Fruit fly (Drosophila melanogaster) whole organism, embryonic: ENCODE results near the gene CG7627.

Source experiments
- Ada2b ChIP-seq: fragments of 200-800 bp; sonication (Bioruptor generic); IDR thresholded peaks from 2 replicates; pipeline ENCODE4 v1.3.6; 2022; ENCODE audit warnings: missing biosample characterization, missing genetic modification characterization
- Aef1 ChIP-seq: fragments of 200-800 bp; sonication (Bioruptor generic); IDR thresholded peaks from 3 replicates; pipeline ENCODE4 v1.3.6; 2022; ENCODE audit warnings: missing biosample characterization, missing genetic modification characterization
- Bgb ChIP-seq: fragments of 200-800 bp; sonication (Bioruptor generic); IDR thresholded peaks from 2 replicates; pipeline ENCODE4 v1.3.6; 2022; ENCODE audit warnings: missing biosample characterization, missing genetic modification characterization; ENCODE audit not compliant: partially characterized antibody
- CG11504 ChIP-seq: fragments of 200-800 bp; sonication (Bioruptor generic); optimal IDR thresholded peaks from 3 replicates; lab custom pipeline; 2019; ENCODE audit warnings: missing biosample characterization, mild to moderate bottlenecking, missing genetic modification characterization, moderate library complexity
- CG1233 ChIP-seq: fragments of 200-800 bp; sonication (Bioruptor generic); optimal IDR thresholded peaks from 4 replicates; lab custom pipeline; 2018; ENCODE audit warnings: missing biosample characterization, mild to moderate bottlenecking, missing genetic modification characterization
- CG12659 ChIP-seq: fragments of 200-800 bp; sonication (Bioruptor generic); optimal IDR thresholded peaks from 3 replicates; lab custom pipeline; 2017; ENCODE audit warnings: mild to moderate bottlenecking, missing biosample characterization, missing genetic modification reagents, missing genetic modification characterization
- CG13287 ChIP-seq: fragments of 200-800 bp; sonication (Bioruptor generic); IDR thresholded peaks from 2 replicates; pipeline ENCODE4 v1.3.6; 2022; ENCODE audit warnings: missing biosample characterization, missing genetic modification characterization; ENCODE audit not compliant: partially characterized antibody
- CG15269 ChIP-seq: fragments of 200-800 bp; sonication (Bioruptor generic); optimal IDR thresholded peaks from 2 replicates; lab custom pipeline; 2018; ENCODE audit warnings: missing biosample characterization, mild to moderate bottlenecking, missing genetic modification characterization, moderate library complexity
- CG15514 ChIP-seq: fragments of 200-800 bp; sonication (Bioruptor generic); optimal IDR thresholded peaks from 3 replicates; lab custom pipeline; 2017; ENCODE audit warnings: missing biosample characterization, missing genetic modification characterization, mild to moderate bottlenecking, moderate library complexity, missing genetic modification reagents
- CG17359 ChIP-seq: fragments of 200-800 bp; sonication (Bioruptor generic); optimal IDR thresholded peaks from 3 replicates; lab custom pipeline; 2018; ENCODE audit warnings: missing biosample characterization, mild to moderate bottlenecking, missing genetic modification characterization, moderate library complexity
- CG17802 ChIP-seq: fragments of 200-800 bp; sonication (Bioruptor generic); optimal IDR thresholded peaks from 2 replicates; lab custom pipeline; 2018; ENCODE audit warnings: missing biosample characterization, mild to moderate bottlenecking, missing genetic modification characterization, moderate library complexity
- CG2712 ChIP-seq: fragments of 200-800 bp; optimal IDR thresholded peaks from 3 replicates; lab custom pipeline; 2019; ENCODE audit warnings: missing biosample characterization, mild to moderate bottlenecking, missing genetic modification characterization, moderate library complexity
- CG30403 ChIP-seq: fragments of 200-800 bp; sonication (Bioruptor generic); optimal IDR thresholded peaks from 3 replicates; lab custom pipeline; 2016; ENCODE audit warnings: missing biosample characterization, missing genetic modification characterization
- CG30431 ChIP-seq: fragments of 200-800 bp; sonication (Bioruptor generic); optimal IDR thresholded peaks from 2 replicates; lab custom pipeline; 2017; ENCODE audit warnings: missing biosample characterization, missing genetic modification characterization
- CG31441 ChIP-seq: fragments of 200-800 bp; sonication (Bioruptor generic); IDR thresholded peaks from 2 replicates; pipeline ENCODE4 v1.3.6; 2022; ENCODE audit warnings: missing biosample characterization, missing genetic modification characterization
- CG32532 ChIP-seq: fragments of 200-800 bp; sonication (Bioruptor generic); IDR thresholded peaks from 2 replicates; pipeline ENCODE4 v1.3.6; 2022; ENCODE audit warnings: missing biosample characterization, missing genetic modification characterization
- CG32767 ChIP-seq: fragments of 200-800 bp; sonication (Bioruptor generic); IDR thresholded peaks from 2 replicates; pipeline ENCODE4 v1.3.6; 2022; ENCODE audit warnings: missing biosample characterization, missing genetic modification characterization
- CG4854 ChIP-seq: fragments of 200-800 bp; sonication (Bioruptor generic); optimal IDR thresholded peaks from 2 replicates; lab custom pipeline; 2016; ENCODE audit warnings: missing biosample characterization, missing genetic modification characterization, inconsistent platforms
- CG6272 ChIP-seq: fragments of 200-800 bp; sonication (Bioruptor generic); IDR thresholded peaks from 2 replicates; pipeline ENCODE4 v1.3.6; 2022; ENCODE audit warnings: missing biosample characterization, missing genetic modification characterization
- CG7786 ChIP-seq: fragments of 200-800 bp; sonication (Bioruptor generic); optimal IDR thresholded peaks from 2 replicates; lab custom pipeline; 2016; ENCODE audit warnings: missing biosample characterization, missing genetic modification characterization
- CG8924 ChIP-seq: fragments of 200-800 bp; optimal IDR thresholded peaks from 3 replicates; lab custom pipeline; 2019; ENCODE audit warnings: missing biosample characterization, mild to moderate bottlenecking, missing genetic modification characterization, moderate library complexity
- CoRest ChIP-seq: fragments of 200-800 bp; sonication (Bioruptor generic); optimal IDR thresholded peaks from 3 replicates; lab custom pipeline; 2018; ENCODE audit warnings: missing biosample characterization, mild to moderate bottlenecking, missing genetic modification characterization, moderate library complexity
- Dp ChIP-seq: fragments of 200-800 bp; sonication (Bioruptor generic); optimal IDR thresholded peaks from 2 replicates; lab custom pipeline; 2018; ENCODE audit warnings: missing biosample characterization, mild to moderate bottlenecking, missing genetic modification characterization, moderate library complexity
- Fer1 ChIP-seq: fragments of 200-800 bp; sonication (Bioruptor generic); optimal IDR thresholded peaks from 2 replicates; lab custom pipeline; 2017; ENCODE audit warnings: missing biosample characterization, mild to moderate bottlenecking, missing genetic modification characterization
- HLHmδ ChIP-seq: fragments of 200-800 bp; sonication (Bioruptor generic); optimal IDR thresholded peaks from 2 replicates; lab custom pipeline; 2018; ENCODE audit warnings: missing biosample characterization, mild to moderate bottlenecking, missing genetic modification characterization, moderate library complexity
- Hmr ChIP-seq: fragments of 200-800 bp; sonication (Bioruptor generic); optimal IDR thresholded peaks from 3 replicates; lab custom pipeline; 2017; ENCODE audit warnings: mild to moderate bottlenecking, missing biosample characterization, missing genetic modification reagents, missing genetic modification characterization
- Kr ChIP-seq: fragments of 200-800 bp; sonication (Bioruptor generic); optimal IDR thresholded peaks from 2 replicates; lab custom pipeline; 2017; ENCODE audit warnings: missing biosample characterization, mild to moderate bottlenecking, missing genetic modification characterization
- NFAT ChIP-seq: fragments of 200-800 bp; sonication (Bioruptor generic); IDR thresholded peaks from 2 replicates; pipeline ENCODE4 v1.3.6; 2022; ENCODE audit warnings: missing biosample characterization, missing genetic modification characterization
- Vsx1 ChIP-seq: fragments of 200-800 bp; sonication (Bioruptor generic); optimal IDR thresholded peaks from 2 replicates; lab custom pipeline; 2017; ENCODE audit warnings: missing biosample characterization, mild to moderate bottlenecking, missing genetic modification characterization, missing genetic modification reagents
- ap ChIP-seq: fragments of 200-800 bp; sonication (Bioruptor generic); IDR thresholded peaks from 2 replicates; pipeline ENCODE4 v1.3.6; 2022; ENCODE audit warnings: missing biosample characterization, missing genetic modification characterization
- ase ChIP-seq: fragments of 200-800 bp; sonication (Bioruptor generic); IDR thresholded peaks from 3 replicates; pipeline ENCODE4 v1.3.6; 2022; ENCODE audit warnings: missing biosample characterization, missing genetic modification characterization
- br ChIP-seq: fragments of >200 bp; optimal IDR thresholded peaks from 2 replicates; lab custom pipeline; 2017
- chinmo ChIP-seq: fragments of 200-800 bp; sonication (Bioruptor generic); IDR thresholded peaks from 4 replicates; pipeline ENCODE4 v1.3.6; 2022; ENCODE audit warnings: missing biosample characterization, missing genetic modification characterization; ENCODE audit not compliant: partially characterized antibody
- ci ChIP-seq: fragments of 200-800 bp; sonication (Bioruptor generic); IDR thresholded peaks from 3 replicates; pipeline ENCODE4 v1.3.6; 2022; ENCODE audit warnings: missing biosample characterization, missing genetic modification characterization
- fd96Cb ChIP-seq: fragments of 200-800 bp; sonication (Bioruptor generic); optimal IDR thresholded peaks from 2 replicates; lab custom pipeline; 2018; ENCODE audit warnings: missing biosample characterization, mild to moderate bottlenecking, missing genetic modification characterization, moderate library complexity
- gcm ChIP-seq: fragments of 200-800 bp; sonication (Bioruptor generic); optimal IDR thresholded peaks from 2 replicates; lab custom pipeline; 2019; ENCODE audit warnings: missing biosample characterization, mild to moderate bottlenecking, missing genetic modification characterization, moderate library complexity
- grau ChIP-seq: fragments of 200-800 bp; optimal IDR thresholded peaks from 3 replicates; lab custom pipeline; 2019; ENCODE audit warnings: missing biosample characterization, mild to moderate bottlenecking, missing genetic modification characterization, moderate library complexity
- ken ChIP-seq: fragments of 200-800 bp; sonication (Bioruptor generic); IDR thresholded peaks from 3 replicates; pipeline ENCODE4 v1.3.6; 2022; ENCODE audit warnings: missing biosample characterization, missing genetic modification characterization
- lilli ChIP-seq: fragments of 200-800 bp; sonication (Bioruptor generic); optimal IDR thresholded peaks from 3 replicates; lab custom pipeline; 2016; ENCODE audit warnings: missing biosample characterization, missing genetic modification characterization
- psq ChIP-seq: fragments of 200-800 bp; sonication (Bioruptor generic); optimal IDR thresholded peaks from 2 replicates; lab custom pipeline; 2017; ENCODE audit warnings: missing biosample characterization, missing genetic modification characterization
- ranshi ChIP-seq: fragments of 200-800 bp; sonication (Bioruptor generic); IDR thresholded peaks from 2 replicates; pipeline ENCODE4 v1.3.6; 2022; ENCODE audit warnings: missing biosample characterization, missing genetic modification characterization
- row ChIP-seq: fragments of 200-800 bp; sonication (Bioruptor generic); IDR thresholded peaks from 3 replicates; pipeline ENCODE4 v1.3.6; 2022; ENCODE audit warnings: missing biosample characterization, missing genetic modification characterization
- sim ChIP-seq: fragments of 200-800 bp; sonication (Bioruptor generic); IDR thresholded peaks from 2 replicates; pipeline ENCODE4 v1.3.6; 2022; ENCODE audit warnings: missing biosample characterization, missing genetic modification characterization
- slp2 ChIP-seq: fragments of 200-800 bp; sonication (Bioruptor generic); optimal IDR thresholded peaks from 2 replicates; lab custom pipeline; 2016; ENCODE audit warnings: missing biosample characterization, missing genetic modification characterization
- tgo ChIP-seq: fragments of 200-800 bp; sonication (Bioruptor generic); IDR thresholded peaks from 3 replicates; pipeline ENCODE4 v1.3.6; 2022; ENCODE audit warnings: missing biosample characterization, missing genetic modification characterization
- trh ChIP-seq: fragments of 200-800 bp; sonication (Bioruptor generic); optimal IDR thresholded peaks from 2 replicates; lab custom pipeline; 2016; ENCODE audit warnings: missing biosample characterization, missing genetic modification characterization
- ttk ChIP-seq: fragments of 200-800 bp; sonication (Bioruptor generic); IDR thresholded peaks from 2 replicates; pipeline ENCODE4 v2.1.2; 2022; ENCODE audit warnings: missing biosample characterization, missing genetic modification characterization
- unpg ChIP-seq: fragments of 200-800 bp; sonication (Bioruptor generic); optimal IDR thresholded peaks from 3 replicates; lab custom pipeline; 2018; ENCODE audit warnings: missing biosample characterization, mild to moderate bottlenecking, missing genetic modification characterization, moderate library complexity
- vvl ChIP-seq: fragments of 200-800 bp; sonication (Bioruptor generic); IDR thresholded peaks from 2 replicates; pipeline ENCODE4 v1.3.6; 2022; ENCODE audit warnings: missing biosample characterization, missing genetic modification characterization
- zfh2 ChIP-seq: fragments of 200-800 bp; sonication (Bioruptor generic); optimal IDR thresholded peaks from 2 replicates; lab custom pipeline; 2016; ENCODE audit warnings: missing biosample characterization, missing genetic modification characterization

The CG7627 gene

dm6 chr2L:8326414-8327271 is 35.6 kb downstream of the CG7627 start (continued):
- peak; percentile 30 for TF ChIP-seq grau
- TF ChIP-seq CG7786 (GFP tag; lab: Kevin White, UChicago): no peak
- peak; percentile 31 for TF ChIP-seq unpg (GFP tag; lab: Kevin White, UChicago)
- TF ChIP-seq CG17802 (tag; lab: Kevin White, UChicago): no peak
- TF ChIP-seq CG1233 (GFP tag; lab: Kevin White, UChicago): no peak
- TF ChIP-seq Ada2b (GFP tag; lab: Robert Waterston, UW): no peak
- TF ChIP-seq Vsx1 (GFP tag; lab: Kevin White, UChicago): no peak
- peak; percentile 55; the same call in 1 of the 2 replicates for TF ChIP-seq vvl
- TF ChIP-seq ken: no peak
- peak; percentile 48 for TF ChIP-seq Dp (GFP tag; lab: Kevin White, UChicago)
- no peak for TF ChIP-seq HLHmδ (GFP tag; lab: Kevin White, UChicago)
- peak; percentile 53 for TF ChIP-seq CG15269 (tag; lab: Kevin White, UChicago)
- peak; percentile 25 for TF ChIP-seq Fer1 (GFP tag; lab: Kevin White, UChicago)
- TF ChIP-seq trh: no peak
- peak; percentile 60 for TF ChIP-seq Hmr (GFP tag; lab: Kevin White, UChicago)
- TF ChIP-seq Bgb (GFP tag; lab: Robert Waterston, UW): no peak
- no peak for TF ChIP-seq CG30431
- no peak for TF ChIP-seq fd96Cb
- 0 out of 4 replicates have a peak, but pooled peaks have one; percentile 55 for TF ChIP-seq chinmo (GFP tag; lab: Robert Waterston, UW)
- TF ChIP-seq CG12659 (GFP tag; lab: Kevin White, UChicago): peak; percentile 18
- TF ChIP-seq ranshi (GFP tag; lab: Robert Waterston, UW): no peak
- no peak for TF ChIP-seq gcm (GFP tag; lab: Kevin White, UChicago)
- no peak for TF ChIP-seq CG6272 (GFP tag; lab: Robert Waterston, UW)
- no peak for TF ChIP-seq lilli (GFP tag; lab: Kevin White, UChicago)
- TF ChIP-seq CG30403 (GFP tag; lab: Kevin White, UChicago): peak; percentile 25
- TF ChIP-seq ttk (GFP tag; lab: Robert Waterston, UW): no peak
- TF ChIP-seq CG32532 (GFP tag; lab: Robert Waterston, UW): no peak
- peak; percentile 51 for TF ChIP-seq CG31441
- no peak for TF ChIP-seq ase (GFP tag; lab: Robert Waterston, UW)
- TF ChIP-seq row (GFP tag; lab: Robert Waterston, UW): peak; percentile 40
- no peak for TF ChIP-seq br (lab: Kevin White, UChicago)
- TF ChIP-seq CG17359 (tag; lab: Kevin White, UChicago): peak; percentile 39
- TF ChIP-seq CG2712 (tag; lab: Kevin White, UChicago): peak; percentile 40
- no peak for TF ChIP-seq ap
- no peak for TF ChIP-seq zfh2 (GFP tag; lab: Kevin White, UChicago)
- TF ChIP-seq sim (GFP tag; lab: Robert Waterston, UW): no peak
- TF ChIP-seq tgo (GFP tag; lab: Robert Waterston, UW): peak; percentile 28; the same call in 1 of the 3 replicates
- peak; percentile 8; the same call in 1 of the 2 replicates for TF ChIP-seq CG13287 (GFP tag; lab: Robert Waterston, UW)
- no peak for TF ChIP-seq psq (GFP tag; lab: Kevin White, UChicago)
- no peak for TF ChIP-seq NFAT (GFP tag; lab: Robert Waterston, UW)
- peak; percentile 19 for TF ChIP-seq CG8924 (tag; lab: Kevin White, UChicago)
- TF ChIP-seq CG32767 (GFP tag; lab: Robert Waterston, UW): no peak
- TF ChIP-seq CG15514: no peak
- no peak for TF ChIP-seq Kr (GFP tag; lab: Kevin White, UChicago)
- TF ChIP-seq Aef1 (GFP tag; lab: Robert Waterston, UW): no peak
- no peak for TF ChIP-seq slp2 (GFP tag; lab: Kevin White, UChicago)
- peak; percentile 28 for TF ChIP-seq CoRest (tag; lab: Kevin White, UChicago)
- no peak for TF ChIP-seq ci (GFP tag; lab: Robert Waterston, UW)
- peak; percentile 71 for TF ChIP-seq CG11504 (tag; lab: Kevin White, UChicago)
- TF ChIP-seq CG4854 (GFP tag; lab: Kevin White, UChicago): no peak
